Worm (Caenorhabditis elegans): ENCODE measurements around the gene F09E10.6.

DNA sequence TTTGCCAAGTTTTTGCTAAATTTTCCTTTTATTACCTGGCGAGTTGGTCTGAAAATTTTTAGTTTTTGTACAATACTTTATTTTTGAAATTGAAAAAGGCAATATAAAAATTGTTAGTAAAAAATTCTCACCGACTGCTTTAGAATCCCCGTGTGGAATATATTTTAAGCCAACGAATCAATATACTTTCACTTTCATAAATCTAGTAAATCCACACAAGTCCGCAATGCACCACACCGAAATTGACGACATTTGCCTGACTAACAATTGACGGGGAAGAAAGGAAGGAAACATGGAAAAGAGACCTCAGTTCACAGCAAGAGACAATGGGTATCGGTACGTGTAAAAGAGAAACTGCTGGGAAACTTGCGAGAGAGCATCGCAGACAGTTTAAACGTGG, 2.0 kb upstream of the F09E10.6 start:
- TF ChIP-seq mab-5 (tag; optimal IDR thresholded peaks at IDR 0.05) (no peak), lsy-2 (tag; optimal IDR thresholded peaks at IDR 0.05) (no peak), mep-1 (tag; optimal IDR thresholded peaks at IDR 0.05) (no peak), nhr-237 (tag; optimal IDR thresholded peaks at IDR 0.05) (no peak), mls-2 (tag; optimal IDR thresholded peaks at IDR 0.05) (no peak), nhr-28 (tag; optimal IDR thresholded peaks at IDR 0.05) (no peak), snpc-4 (tag; optimal IDR thresholded peaks at IDR 0.05) (no peak)
